Fruit fly (Drosophila melanogaster) whole organism, adult: ENCODE measurements around the gene CG4658.

Experiments used
- CG33017 ChIP-seq: fragments of 200-800 bp; sonication (Bioruptor generic); optimal IDR thresholded peaks from 2 replicates; lab custom pipeline; 2018; ENCODE audit warnings: missing biosample characterization, mild to moderate bottlenecking, missing genetic modification characterization, moderate library complexity
- CG5204 ChIP-seq: fragments of 200-800 bp; sonication (Bioruptor generic); optimal IDR thresholded peaks from 2 replicates; lab custom pipeline; 2016; ENCODE audit warnings: missing biosample characterization, missing genetic modification characterization
- CG7101 ChIP-seq: fragments of 200-800 bp; sonication (Bioruptor generic); optimal IDR thresholded peaks from 2 replicates; lab custom pipeline; 2018; ENCODE audit warnings: missing biosample characterization, mild to moderate bottlenecking, missing genetic modification characterization, moderate library complexity
- Hr96 ChIP-seq: fragments of 200-800 bp; sonication (Bioruptor generic); optimal IDR thresholded peaks from 2 replicates; lab custom pipeline; 2016; ENCODE audit warnings: missing biosample characterization, missing genetic modification characterization
- cic ChIP-seq: fragments of 200-800 bp; sonication (Bioruptor generic); optimal IDR thresholded peaks from 2 replicates; lab custom pipeline; 2017; ENCODE audit warnings: missing biosample characterization, mild to moderate bottlenecking, missing genetic modification characterization, moderate library complexity
- cnc ChIP-seq, 2 experiments: fragments of >200 bp; optimal IDR thresholded peaks; 2 replicates each; lab custom pipeline; 2017
- kay ChIP-seq: fragments of 200-800 bp; sonication (Bioruptor generic); peaks from one replicate; lab custom pipeline; 2016; ENCODE audit warnings: missing biosample characterization, missing genetic modification characterization, borderline replicate concordance
- ovo ChIP-seq: fragments of 200-800 bp; sonication (Bioruptor generic); optimal IDR thresholded peaks from 2 replicates; lab custom pipeline; 2016; ENCODE audit warnings: missing biosample characterization, missing genetic modification characterization
- toe ChIP-seq: fragments of 200-800 bp; sonication (Bioruptor generic); optimal IDR thresholded peaks from 2 replicates; lab custom pipeline; 2016; ENCODE audit warnings: missing biosample characterization, missing genetic modification characterization

DNA sequence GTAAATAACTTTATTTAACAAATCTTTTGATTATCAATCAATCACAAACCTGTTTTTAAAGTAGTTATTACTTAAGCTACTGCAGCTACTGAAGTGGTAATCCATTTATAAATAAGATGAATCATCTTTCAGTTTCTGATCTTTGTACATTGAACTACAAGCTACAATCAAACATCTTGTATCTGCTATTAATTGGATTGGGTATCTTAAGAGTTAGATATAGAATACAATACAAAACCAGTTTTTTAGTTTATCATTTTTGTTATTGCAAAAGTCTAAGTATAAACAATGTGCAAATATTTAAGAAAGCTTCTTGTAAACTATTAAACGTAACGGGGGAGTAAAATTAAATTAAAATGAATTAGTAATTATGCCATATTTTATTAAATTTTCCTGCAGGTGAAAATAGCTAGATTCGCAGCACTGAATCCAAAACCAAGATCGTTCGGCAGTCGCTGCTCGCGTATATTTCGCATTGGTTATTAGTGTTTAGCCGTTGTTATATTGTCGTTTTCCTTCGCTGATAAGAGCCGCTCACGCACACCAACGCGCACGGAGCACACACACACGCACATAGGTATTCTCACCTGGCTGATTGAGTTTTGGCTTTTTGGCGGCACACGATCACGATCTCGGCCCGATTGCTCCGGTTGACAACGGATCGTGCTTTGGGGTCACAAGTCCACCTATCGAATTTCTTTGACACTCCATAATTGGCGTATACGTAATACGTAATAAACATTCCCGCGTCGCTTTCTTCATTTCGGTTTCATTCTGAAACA is 9.0 kb upstream of the CG4658 start:
- TF ChIP-seq toe (GFP tag; lab: Kevin White, UChicago): no peak
- no peak for TF ChIP-seq ovo (GFP tag; lab: Kevin White, UChicago)
- TF ChIP-seq Hr96 (GFP tag; lab: Kevin White, UChicago): no peak
- no peak for TF ChIP-seq kay (GFP tag; lab: Kevin White, UChicago)
- no peak for TF ChIP-seq CG7101
- TF ChIP-seq CG5204 (GFP tag; lab: Kevin White, UChicago): no peak
- peak; percentile 47 for TF ChIP-seq cic (GFP tag; lab: Kevin White, UChicago)
- no peak for TF ChIP-seq cnc (optimal IDR thresholded peaks at IDR 0.05; lab: Kevin White, UChicago)
- TF ChIP-seq CG33017 (tag; lab: Kevin White, UChicago): no peak
